Fruit fly (Drosophila melanogaster): ENCODE data around the gene Mkp.

DNA sequence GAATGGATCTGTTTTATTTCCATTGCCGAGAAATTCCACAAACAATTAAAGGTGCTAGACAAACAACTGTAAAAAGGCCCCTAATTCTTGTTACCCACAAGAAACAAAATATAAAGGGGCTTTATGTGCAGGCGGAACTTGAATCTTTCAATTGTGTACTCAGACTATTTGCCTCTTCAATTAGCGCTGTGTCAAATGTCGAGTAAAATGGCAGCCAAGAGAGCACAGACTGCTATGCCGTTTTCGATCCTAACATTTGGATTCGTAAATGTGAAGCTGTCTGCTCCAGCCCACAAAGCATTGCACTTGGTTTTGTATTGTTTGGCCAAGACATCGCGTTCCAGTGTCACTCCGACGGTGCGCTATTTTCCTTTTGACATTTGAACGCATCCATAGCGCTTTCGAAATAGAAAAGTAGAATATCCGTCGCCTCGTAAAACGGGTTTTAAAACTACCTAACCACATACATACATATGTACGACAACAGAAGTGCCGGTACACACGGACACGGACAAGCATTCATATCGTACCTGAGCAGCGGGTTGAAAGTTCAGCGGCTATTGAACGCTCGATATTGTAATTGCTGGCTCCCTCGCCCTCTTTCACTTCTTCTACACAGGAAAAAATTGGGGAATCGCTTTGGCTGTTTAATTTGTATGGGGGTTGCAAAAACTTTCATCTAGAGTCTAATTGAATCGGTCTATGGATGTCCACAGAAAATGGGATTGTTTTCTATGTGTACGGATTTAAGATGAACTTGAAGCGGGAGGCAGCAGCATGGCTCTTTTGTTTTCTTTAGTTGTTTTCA lies 18.2 kb downstream of the Mkp start:
- no peak for TF ChIP-seq Crg-1 (GFP tag; optimal IDR thresholded peaks at IDR 0.05)
- TF ChIP-seq toe (GFP tag; optimal IDR thresholded peaks at IDR 0.05): no peak
- TF ChIP-seq cnc (optimal IDR thresholded peaks at IDR 0.05): no peak
- no peak for TF ChIP-seq CG7045 (GFP tag; optimal IDR thresholded peaks at IDR 0.05)
- no peak for TF ChIP-seq cic (GFP tag; optimal IDR thresholded peaks at IDR 0.05)
- no peak for TF ChIP-seq bab1 (GFP tag; optimal IDR thresholded peaks at IDR 0.05)
- no peak for TF ChIP-seq kay (GFP tag; ENCODE audit: borderline replicate concordance)
- no peak for TF ChIP-seq Clk (GFP tag; optimal IDR thresholded peaks at IDR 0.05)
- TF ChIP-seq CG12768 (GFP tag; optimal IDR thresholded peaks at IDR 0.05): peak; percentile 17
- no peak for TF ChIP-seq CG5204 (GFP tag; optimal IDR thresholded peaks at IDR 0.05)
- TF ChIP-seq CG33017 (tag; optimal IDR thresholded peaks at IDR 0.05): peak; percentile 6
- no peak for TF ChIP-seq CG1620 (GFP tag; optimal IDR thresholded peaks at IDR 0.05)

Measured in whole organism, adult.